Fruit fly (Drosophila melanogaster) whole organism, embryonic: ENCODE data around the gene Gr93d.

Source experiments
- Asciz ChIP-seq: fragments of 200-800 bp; sonication (Bioruptor generic); optimal IDR thresholded peaks from 2 replicates; lab custom pipeline; 2017; ENCODE audit warnings: missing biosample characterization, mild to moderate bottlenecking, missing genetic modification characterization, missing genetic modification reagents
- CG10274 ChIP-seq: fragments of 200-800 bp; sonication (Bioruptor generic); optimal IDR thresholded peaks from 3 replicates; lab custom pipeline; 2017; ENCODE audit warnings: missing biosample characterization, mild to moderate bottlenecking, missing genetic modification characterization
- CG10565 ChIP-seq: fragments of 200-800 bp; sonication (Bioruptor generic); optimal IDR thresholded peaks from 3 replicates; lab custom pipeline; 2016; ENCODE audit warnings: missing biosample characterization, mild to moderate bottlenecking, missing genetic modification characterization
- CG12155 ChIP-seq: fragments of 200-800 bp; sonication (Bioruptor generic); optimal IDR thresholded peaks from 3 replicates; lab custom pipeline; 2016; ENCODE audit warnings: missing biosample characterization, missing genetic modification characterization
- CG12659 ChIP-seq: fragments of 200-800 bp; sonication (Bioruptor generic); optimal IDR thresholded peaks from 3 replicates; lab custom pipeline; 2017; ENCODE audit warnings: mild to moderate bottlenecking, missing biosample characterization, missing genetic modification reagents, missing genetic modification characterization
- CG13123 ChIP-seq: fragments of 200-800 bp; sonication (Bioruptor generic); optimal IDR thresholded peaks from 2 replicates; lab custom pipeline; 2016; ENCODE audit warnings: missing biosample characterization, missing genetic modification characterization
- CG13296 ChIP-seq: fragments of 200-800 bp; sonication (Bioruptor generic); optimal IDR thresholded peaks from 3 replicates; lab custom pipeline; 2018; ENCODE audit warnings: missing biosample characterization, mild to moderate bottlenecking, missing genetic modification characterization
- CG14441 ChIP-seq: fragments of 200-800 bp; sonication (Bioruptor generic); IDR thresholded peaks from 2 replicates; pipeline ENCODE4 v1.3.6; 2022; ENCODE audit warnings: missing biosample characterization, missing genetic modification characterization
- CG14860 ChIP-seq: fragments of 200-800 bp; sonication (Bioruptor generic); IDR thresholded peaks from 3 replicates; pipeline ENCODE4 v1.3.6; 2022; ENCODE audit warnings: missing biosample characterization, missing genetic modification characterization; ENCODE audit not compliant: partially characterized antibody
- CG16815 ChIP-seq: fragments of 200-800 bp; sonication (Bioruptor generic); optimal IDR thresholded peaks from 3 replicates; lab custom pipeline; 2017; ENCODE audit warnings: missing biosample characterization, mild to moderate bottlenecking, missing genetic modification characterization
- CG2129 ChIP-seq: fragments of 200-800 bp; sonication (Bioruptor generic); IDR thresholded peaks from 2 replicates; pipeline ENCODE4 v1.3.6; 2022; ENCODE audit warnings: missing biosample characterization, missing genetic modification characterization; ENCODE audit not compliant: partially characterized antibody
- CG3065 ChIP-seq: fragments of 200-800 bp; sonication (Bioruptor generic); optimal IDR thresholded peaks from 2 replicates; lab custom pipeline; 2016; ENCODE audit warnings: missing biosample characterization, missing genetic modification characterization
- CG3163 ChIP-seq: fragments of 200-800 bp; sonication (Bioruptor generic); optimal IDR thresholded peaks from 3 replicates; lab custom pipeline; 2016; ENCODE audit warnings: missing biosample characterization, missing genetic modification characterization
- CG3726 ChIP-seq: fragments of 200-800 bp; sonication (Bioruptor generic); IDR thresholded peaks from 3 replicates; pipeline ENCODE4, ENCODE4 v1.3.6; 2022; ENCODE audit warnings: missing biosample characterization, missing genetic modification characterization
- CG3847 ChIP-seq: fragments of 200-800 bp; sonication (Bioruptor generic); IDR thresholded peaks from 2 replicates; pipeline ENCODE4 v1.3.6; 2022; ENCODE audit warnings: missing biosample characterization, missing genetic modification characterization
- CG7839 ChIP-seq: fragments of 200-800 bp; sonication (Bioruptor generic); optimal IDR thresholded peaks from 3 replicates; lab custom pipeline; 2018; ENCODE audit warnings: missing biosample characterization, mild to moderate bottlenecking, missing genetic modification characterization, moderate library complexity
- D19B ChIP-seq: fragments of 200-800 bp; sonication (Bioruptor generic); optimal IDR thresholded peaks from 2 replicates; lab custom pipeline; 2017; ENCODE audit warnings: missing biosample characterization, mild to moderate bottlenecking, missing genetic modification characterization
- Dad ChIP-seq: fragments of 200-800 bp; sonication (Bioruptor generic); optimal IDR thresholded peaks from 3 replicates; lab custom pipeline; 2016; ENCODE audit warnings: missing biosample characterization, missing genetic modification characterization
- Dfd ChIP-seq, 2 experiments: fragments of >200 bp; optimal IDR thresholded peaks; 2 replicates each; lab custom pipeline; 2017; ENCODE audit warnings: missing biosample characterization in 2 of 2, missing genetic modification characterization in 2 of 2
- ERR ChIP-seq: fragments of 200-800 bp; sonication (Bioruptor generic); optimal IDR thresholded peaks from 2 replicates; lab custom pipeline; 2016; ENCODE audit warnings: missing biosample characterization, missing genetic modification characterization
- Ets65A ChIP-seq: fragments of 200-800 bp; sonication (Bioruptor generic); peaks from one replicate; lab custom pipeline; 2016; ENCODE audit warnings: missing biosample characterization, missing genetic modification characterization
- HLH3B ChIP-seq: fragments of 200-800 bp; sonication (Bioruptor generic); IDR thresholded peaks from 2 replicates; pipeline ENCODE4 v1.3.6; 2022; ENCODE audit warnings: missing biosample characterization, missing genetic modification characterization
- Hr78 ChIP-seq, 2 experiments: fragments of 200-800 bp in 1 of 2; fragments of >200 bp in 1 of 2; sonication (Bioruptor generic) in 1 of 2; optimal IDR thresholded peaks; 2 replicates each; lab custom pipeline; 2017 to 2019; ENCODE audit warnings: missing biosample characterization in 2 of 2, missing genetic modification characterization in 2 of 2, mild to moderate bottlenecking in 1 of 2, moderate library complexity in 1 of 2
- Kr ChIP-seq: fragments of 200-800 bp; sonication (Bioruptor generic); optimal IDR thresholded peaks from 2 replicates; lab custom pipeline; 2017; ENCODE audit warnings: missing biosample characterization, mild to moderate bottlenecking, missing genetic modification characterization
- NC2β ChIP-seq: fragments of 200-800 bp; sonication (Bioruptor generic); optimal IDR thresholded peaks from 2 replicates; lab custom pipeline; 2016; ENCODE audit warnings: missing biosample characterization, missing genetic modification characterization
- NFAT ChIP-seq: fragments of 200-800 bp; sonication (Bioruptor generic); IDR thresholded peaks from 2 replicates; pipeline ENCODE4 v1.3.6; 2022; ENCODE audit warnings: missing biosample characterization, missing genetic modification characterization
- Sin3A ChIP-seq: fragments of >200 bp; optimal IDR thresholded peaks from 2 replicates; lab custom pipeline; 2018
- Six4 ChIP-seq: fragments of 200-800 bp; sonication (Bioruptor generic); optimal IDR thresholded peaks from 2 replicates; lab custom pipeline; 2016; ENCODE audit warnings: missing biosample characterization, missing genetic modification characterization
- Usf ChIP-seq: fragments of 200-800 bp; sonication (Bioruptor generic); optimal IDR thresholded peaks from 2 replicates; lab custom pipeline; 2017; ENCODE audit warnings: missing genotype, missing biosample characterization, missing genetic modification characterization
- Xbp1 ChIP-seq: fragments of 200-800 bp; sonication (Bioruptor generic); optimal IDR thresholded peaks from 3 replicates; lab custom pipeline; 2016; ENCODE audit warnings: missing biosample characterization, mild to moderate bottlenecking, missing genetic modification characterization
- cg ChIP-seq: fragments of 200-800 bp; sonication (Bioruptor generic); optimal IDR thresholded peaks from 3 replicates; lab custom pipeline; 2019; ENCODE audit warnings: missing biosample characterization, mild to moderate bottlenecking, missing genetic modification characterization, moderate library complexity
- chinmo ChIP-seq: fragments of 200-800 bp; sonication (Bioruptor generic); IDR thresholded peaks from 4 replicates; pipeline ENCODE4 v1.3.6; 2022; ENCODE audit warnings: missing biosample characterization, missing genetic modification characterization; ENCODE audit not compliant: partially characterized antibody
- dpn ChIP-seq, 2 experiments: fragments of 200-800 bp; sonication (Bioruptor generic); optimal IDR thresholded peaks; 3 replicates each; lab custom pipeline; 2016; ENCODE audit warnings: missing biosample characterization in 2 of 2, missing genetic modification characterization in 2 of 2
- esg ChIP-seq: fragments of 200-800 bp; sonication (Bioruptor generic); conservative IDR thresholded peaks from 2 replicates; pipeline ENCODE4 v1.3.6; 2022; ENCODE audit warnings: missing biosample characterization, missing genetic modification characterization
- eve ChIP-seq, 2 experiments: fragments of >200 bp; optimal IDR thresholded peaks; 2 replicates each; lab custom pipeline; 2017; ENCODE audit warnings: missing biosample characterization in 2 of 2, missing genetic modification characterization in 2 of 2
- ewg ChIP-seq: fragments of 200-800 bp; sonication (Bioruptor generic); optimal IDR thresholded peaks from 3 replicates; lab custom pipeline; 2017; ENCODE audit warnings: mild to moderate bottlenecking, missing biosample characterization, missing genetic modification reagents, missing genetic modification characterization
- gsb-n ChIP-seq: fragments of 200-800 bp; sonication (Bioruptor generic); optimal IDR thresholded peaks from 3 replicates; lab custom pipeline; 2018; ENCODE audit warnings: missing biosample characterization, mild to moderate bottlenecking, missing genetic modification characterization
- gt ChIP-seq: fragments of 200-800 bp; sonication (Bioruptor generic); IDR thresholded peaks from 2 replicates; pipeline ENCODE4 v1.3.6; 2022; ENCODE audit warnings: missing biosample characterization, missing genetic modification characterization
- insv ChIP-seq, 2 experiments: fragments of 200-800 bp; sonication (Bioruptor generic); optimal IDR thresholded peaks; 3 replicates each; lab custom pipeline; 2016 to 2018; ENCODE audit warnings: missing biosample characterization in 2 of 2, missing genetic modification characterization in 2 of 2
- kay ChIP-seq: fragments of 200-800 bp; sonication (Bioruptor generic); optimal IDR thresholded peaks from 2 replicates; lab custom pipeline; 2016; ENCODE audit warnings: missing biosample characterization, missing genetic modification characterization
- kni ChIP-seq: fragments of 200-800 bp; sonication (Bioruptor generic); optimal IDR thresholded peaks from 3 replicates; lab custom pipeline; 2017; ENCODE audit warnings: mild to moderate bottlenecking, missing biosample characterization, missing genetic modification reagents, missing genetic modification characterization
- pan ChIP-seq, 4 experiments: fragments of >200 bp in 3 of 4; fragments of 200-800 bp in 1 of 4; sonication (Bioruptor generic) in 1 of 4; optimal IDR thresholded peaks in 3 of 4; IDR thresholded peaks in 1 of 4; 2 replicates each; pipeline versions ENCODE4 v1.3.6 to Lab custom; 2017 to 2022; ENCODE audit warnings: missing biosample characterization in 2 of 4, missing genetic modification characterization in 2 of 4, mixed read lengths in 1 of 4
- phol ChIP-seq: fragments of 200-800 bp; sonication (Bioruptor generic); optimal IDR thresholded peaks from 3 replicates; lab custom pipeline; 2018; ENCODE audit warnings: missing biosample characterization, mild to moderate bottlenecking, missing genetic modification characterization, moderate library complexity
- sob ChIP-seq: fragments of 200-800 bp; sonication (Bioruptor generic); IDR thresholded peaks from 2 replicates; pipeline ENCODE4 v1.3.6; 2022; ENCODE audit warnings: missing biosample characterization, missing genetic modification characterization
- twi ChIP-seq: fragments of 200-800 bp; optimal IDR thresholded peaks from 2 replicates; lab custom pipeline; 2019; ENCODE audit warnings: missing biosample characterization, mild to moderate bottlenecking, missing genetic modification characterization, moderate library complexity
- unc-4 ChIP-seq: fragments of 200-800 bp; sonication (Bioruptor generic); IDR thresholded peaks from 2 replicates; pipeline ENCODE4 v1.3.6; 2022; ENCODE audit warnings: missing biosample characterization, missing genetic modification characterization; ENCODE audit not compliant: partially characterized antibody
- usp ChIP-seq: fragments of >200 bp; optimal IDR thresholded peaks from 2 replicates; lab custom pipeline; 2017; ENCODE audit warnings: missing biosample characterization, missing genetic modification characterization
- wek ChIP-seq: fragments of 200-800 bp; sonication (Bioruptor generic); optimal IDR thresholded peaks from 3 replicates; lab custom pipeline; 2018; ENCODE audit warnings: missing biosample characterization, mild to moderate bottlenecking, missing genetic modification characterization, moderate library complexity
- z ChIP-seq: fragments of 200-800 bp; sonication (Bioruptor generic); IDR thresholded peaks from 3 replicates; pipeline ENCODE4 v1.3.6; 2022; ENCODE audit warnings: missing biosample characterization, missing genetic modification characterization
- zfh1 ChIP-seq: fragments of 200-800 bp; sonication (Bioruptor generic); IDR thresholded peaks from 3 replicates; pipeline ENCODE4 v1.3.6; 2022; ENCODE audit warnings: missing biosample characterization, missing genetic modification characterization

Gr93d gene

DNA sequence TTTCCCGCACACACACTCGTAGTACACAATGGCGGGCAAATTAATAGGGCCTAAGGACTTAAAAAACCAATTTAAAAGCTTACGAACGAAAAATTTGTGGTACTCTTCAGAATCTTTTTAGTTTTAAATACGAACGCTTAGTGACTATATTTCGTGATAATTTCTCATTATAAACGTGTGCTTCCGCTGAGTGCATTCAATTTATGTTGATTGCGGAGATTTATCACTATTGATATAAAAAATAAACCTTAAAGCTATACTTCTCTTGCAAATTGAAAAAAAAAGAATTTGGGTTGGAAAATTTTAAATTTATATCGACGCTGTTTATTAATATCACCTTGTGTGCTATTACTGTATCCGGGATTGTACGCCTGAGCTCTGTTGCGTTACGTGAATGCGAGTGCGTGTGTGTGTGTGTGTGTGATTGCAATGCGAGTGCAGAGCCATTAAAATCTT is 2.6 kb upstream of the Gr93d start (continued):
- TF ChIP-seq CG3163 (no peak), usp (GFP tag; lab: Kevin White, UChicago) (no peak), NC2β (GFP tag; lab: Kevin White, UChicago) (peak; percentile 66), dpn (GFP tag; optimal IDR thresholded peaks at IDR 0.05; lab: Kevin White, UChicago) (peak; percentile 53), CG10565 (no peak), Usf (no peak), CG2129 (GFP tag; lab: Robert Waterston, UW) (no peak), Six4 (GFP tag; lab: Kevin White, UChicago) (peak; percentile 75), ewg (GFP tag; lab: Kevin White, UChicago) (peak; percentile 42), Asciz (GFP tag; lab: Kevin White, UChicago) (peak; percentile 78), z (no peak), CG3065 (GFP tag; lab: Kevin White, UChicago) (peak; percentile 30), CG12155 (peak; percentile 30), insv (GFP tag; optimal IDR thresholded peaks at IDR 0.05; lab: Kevin White, UChicago) (no peak), ERR (no peak), CG7839 (tag; lab: Kevin White, UChicago) (peak; percentile 86), gsb-n (peak; percentile 56), CG14441 (GFP tag; lab: Robert Waterston, UW) (peak; percentile 46; the same call in 1 of the 2 replicates), chinmo (no peak), kni (GFP tag; lab: Kevin White, UChicago) (peak; percentile 3), D19B (GFP tag; lab: Kevin White, UChicago) (peak; percentile 8), pan (optimal IDR thresholded peaks at IDR 0.05; lab: Kevin White, UChicago) (no peak), pan (GFP tag; optimal IDR thresholded peaks at IDR 0.05 in 1 of 2, IDR thresholded peaks at IDR 0.05 in 1 of 2) (peak in 1 of 2 experiments; percentile 35), gt (GFP tag; lab: Robert Waterston, UW) (no peak), wek (GFP tag; lab: Kevin White, UChicago) (no peak), Dad (peak; percentile 27), CG13296 (GFP tag; lab: Kevin White, UChicago) (peak; percentile 44), CG3726 (no peak), phol (tag; lab: Kevin White, UChicago) (peak; percentile 84), Kr (GFP tag; lab: Kevin White, UChicago) (no peak), sob (GFP tag; lab: Robert Waterston, UW) (peak; percentile 37; the same call in 1 of the 2 replicates), Sin3A (lab: Kevin White, UChicago) (no peak), HLH3B (GFP tag; lab: Robert Waterston, UW) (peak; percentile 52; the same call in 1 of the 2 replicates), eve (GFP tag; optimal IDR thresholded peaks at IDR 0.05; lab: Kevin White, UChicago) (peak; percentile 79 to 86), Hr78 (GFP tag; optimal IDR thresholded peaks at IDR 0.05; lab: Kevin White, UChicago) (peak in 1 of 2 experiments; percentile 49), CG10274 (GFP tag; lab: Kevin White, UChicago) (peak; percentile 50), twi (tag; lab: Kevin White, UChicago) (no peak), unc-4 (GFP tag; lab: Robert Waterston, UW) (no peak), CG13123 (GFP tag; lab: Kevin White, UChicago) (peak; percentile 28), cg (GFP tag; lab: Kevin White, UChicago) (no peak), Xbp1 (GFP tag; lab: Kevin White, UChicago) (peak; percentile 67), kay (GFP tag; lab: Kevin White, UChicago) (no peak), Ets65A (GFP tag; lab: Kevin White, UChicago) (peak; percentile 92), CG12659 (GFP tag; lab: Kevin White, UChicago) (peak; percentile 69), Dfd (GFP tag; optimal IDR thresholded peaks at IDR 0.05; lab: Kevin White, UChicago) (no peak), esg (GFP tag; lab: Robert Waterston, UW) (0 out of 2 replicates have a peak, but pooled peaks have one; percentile 9), CG14860 (no peak), NFAT (GFP tag; lab: Robert Waterston, UW) (no peak), zfh1 (GFP tag; lab: Robert Waterston, UW) (peak; percentile 69), CG16815 (GFP tag; lab: Kevin White, UChicago) (peak; percentile 63), CG3847 (GFP tag; lab: Robert Waterston, UW) (peak; percentile 20; the same call in 1 of the 2 replicates)
